Fruit fly (Drosophila melanogaster): Measurements from ENCODE around the gene siz.

The siz gene

dm6 chr3L:21090245-21090644 is 55.9 kb downstream of the siz start:
- TF ChIP-seq noc (tag; optimal IDR thresholded peaks at IDR 0.05) = no peak

- no peak for TF ChIP-seq noc (tag; optimal IDR thresholded peaks at IDR 0.05)
Measured at dm6 chr3L:21097386-21097785, 63.1 kb downstream of the siz start.

- TF ChIP-seq noc (tag; optimal IDR thresholded peaks at IDR 0.05) = no peak
Measured at dm6 chr3L:21098602-21099001, 64.3 kb downstream of the siz start.

- TF ChIP-seq noc (tag; optimal IDR thresholded peaks at IDR 0.05) = no peak
Measured at dm6 chr3L:21099019-21099447, 64.7 kb downstream of the siz start.

dm6 chr3L:21099908-21100307 is 65.6 kb downstream of the siz start:
- TF ChIP-seq noc (tag; optimal IDR thresholded peaks at IDR 0.05) = no peak

- TF ChIP-seq noc (tag; optimal IDR thresholded peaks at IDR 0.05) = peak; percentile 47
Measured at dm6 chr3L:21100429-21100828, 66.1 kb downstream of the siz start.

- peak; percentile 23 for TF ChIP-seq noc (tag; optimal IDR thresholded peaks at IDR 0.05)
Measured at dm6 chr3L:21101316-21101715, 67.0 kb downstream of the siz start.

- no peak for TF ChIP-seq noc (tag; optimal IDR thresholded peaks at IDR 0.05)
Measured at dm6 chr3L:21104338-21105018, 70.1 kb downstream of the siz start.

dm6 chr3L:21106883-21107282 is 72.5 kb downstream of the siz start:
- no peak for TF ChIP-seq noc (tag; optimal IDR thresholded peaks at IDR 0.05)

dm6 chr3L:21108454-21108853 is 74.1 kb downstream of the siz start:
- TF ChIP-seq noc (tag; optimal IDR thresholded peaks at IDR 0.05) = no peak

dm6 chr3L:21113061-21113460 is 78.7 kb downstream of the siz start:
- no peak for TF ChIP-seq noc (tag; optimal IDR thresholded peaks at IDR 0.05)

- no peak for TF ChIP-seq noc (tag; optimal IDR thresholded peaks at IDR 0.05)
Measured at dm6 chr3L:21118602-21119001, 84.3 kb downstream of the siz start.

dm6 chr3L:21121353-21121752 is 87.0 kb downstream of the siz start, which contains the start of gene CG43938:
Gene CG43938 (plus strand): TSS chr3L:21121653.
- TF ChIP-seq noc (tag; optimal IDR thresholded peaks at IDR 0.05) = no peak

dm6 chr3L:21122522-21122923 is 88.2 kb downstream of the siz start:
- TF ChIP-seq noc (tag; optimal IDR thresholded peaks at IDR 0.05) = no peak

dm6 chr3L:21123453-21123852 is 89.1 kb downstream of the siz start, which contains the start of gene CG33284:
Gene CG33284 (plus strand): TSS chr3L:21123753.
- no peak for TF ChIP-seq noc (tag; optimal IDR thresholded peaks at IDR 0.05)

Measured in whole organism, larva.